7 fruit fly cellular contexts compared by ENCODE assay signal in genomic region chr3L:711839-712553, dm6.
A peak's percentile ranks its signal among the peaks of the same experiment; 100 is the strongest.
TF ChIP-seq lines count a peak whose summit lies in the region.

TSS of gene CG13896 (minus strand) at chr3L:711850.

- TF ChIP-seq CTCF in S2 (optimal IDR thresholded peaks at IDR 0.05; lab: Kevin White, UChicago) = peak; percentile 95 to 99
- TF ChIP-seq CTCF in whole organism, embryonic (GFP tag; optimal IDR thresholded peaks at IDR 0.05; lab: Kevin White, UChicago) = peak; percentile 100

TF ChIP-seq in whole organism, 6 proteins besides CTCF, POLR2A, EP300 and RAD21:
- no peak for TF ChIP-seq psq (optimal IDR thresholded peaks at IDR 0.05; lab: Kevin White, UChicago)
- TF ChIP-seq EcR (GFP tag; optimal IDR thresholded peaks at IDR 0.05; lab: Kevin White, UChicago) = no peak
- TF ChIP-seq usp (GFP tag; optimal IDR thresholded peaks at IDR 0.05; lab: Kevin White, UChicago) = no peak
- TF ChIP-seq Dll (optimal IDR thresholded peaks at IDR 0.05; lab: Kevin White, UChicago) = no peak
- no peak for TF ChIP-seq pan (optimal IDR thresholded peaks at IDR 0.05; lab: Kevin White, UChicago)
- peak; percentile 1 for TF ChIP-seq CG8478 (optimal IDR thresholded peaks at IDR 0.05; lab: Kevin White, UChicago)

TF ChIP-seq in whole organism, adult, 20 proteins besides CTCF, POLR2A, EP300 and RAD21 (continues in another document):
- TF ChIP-seq CG1620 (GFP tag; optimal IDR thresholded peaks at IDR 0.05; lab: Kevin White, UChicago) = peak; percentile 91
- peak; percentile 50 for TF ChIP-seq CG11617 (GFP tag; optimal IDR thresholded peaks at IDR 0.05; lab: Kevin White, UChicago)
- peak; percentile 25 for TF ChIP-seq tj (GFP tag; optimal IDR thresholded peaks at IDR 0.05; lab: Kevin White, UChicago)
- TF ChIP-seq bab1 (GFP tag; optimal IDR thresholded peaks at IDR 0.05; lab: Kevin White, UChicago) = peak; percentile 83
- peak; percentile 25 for TF ChIP-seq CG14711 (tag; optimal IDR thresholded peaks at IDR 0.05; lab: Kevin White, UChicago)
- peak; percentile 72 for TF ChIP-seq ovo (GFP tag; optimal IDR thresholded peaks at IDR 0.05; lab: Kevin White, UChicago)
- no peak for TF ChIP-seq cic (GFP tag; optimal IDR thresholded peaks at IDR 0.05; lab: Kevin White, UChicago)
- TF ChIP-seq pad (GFP tag; optimal IDR thresholded peaks at IDR 0.05; lab: Kevin White, UChicago) = peak; percentile 69
- TF ChIP-seq CG12768 (GFP tag; optimal IDR thresholded peaks at IDR 0.05; lab: Kevin White, UChicago) = no peak
- peak; percentile 70 for TF ChIP-seq CG7101 (tag; optimal IDR thresholded peaks at IDR 0.05; lab: Kevin White, UChicago)
- TF ChIP-seq toe (GFP tag; optimal IDR thresholded peaks at IDR 0.05; lab: Kevin White, UChicago) = peak; percentile 79
- TF ChIP-seq cnc (optimal IDR thresholded peaks at IDR 0.05; lab: Kevin White, UChicago) = no peak
- peak; percentile 75 for TF ChIP-seq CG5204 (GFP tag; optimal IDR thresholded peaks at IDR 0.05; lab: Kevin White, UChicago)
- peak; percentile 42 for TF ChIP-seq CG7045 (GFP tag; optimal IDR thresholded peaks at IDR 0.05; lab: Kevin White, UChicago)
- peak; percentile 49 for TF ChIP-seq CG33017 (tag; optimal IDR thresholded peaks at IDR 0.05; lab: Kevin White, UChicago)
- TF ChIP-seq kay (GFP tag; lab: Kevin White, UChicago; ENCODE audit: borderline replicate concordance) = no peak
- peak; percentile 77 for TF ChIP-seq Mnt (GFP tag; optimal IDR thresholded peaks at IDR 0.05; lab: Kevin White, UChicago)

TF ChIP-seq in whole organism, embryonic, 481 proteins besides CTCF, POLR2A, EP300 and RAD21 (continues in another document):
- TF ChIP-seq CG2202 (tag; optimal IDR thresholded peaks at IDR 0.05; lab: Kevin White, UChicago) = peak; percentile 53
- peak; percentile 70 for TF ChIP-seq bbx (GFP tag; IDR thresholded peaks at IDR 0.05; lab: Robert Waterston, UW; ENCODE audit: partially characterized antibody)
- TF ChIP-seq CG3838 (GFP tag; optimal IDR thresholded peaks at IDR 0.05; lab: Kevin White, UChicago) = peak; percentile 63
- TF ChIP-seq jigr1 (GFP tag; IDR thresholded peaks at IDR 0.05; lab: Robert Waterston, UW) = 0 out of 3 replicates have a peak, but pooled peaks have one; percentile 38
- TF ChIP-seq grau (tag; optimal IDR thresholded peaks at IDR 0.05; lab: Kevin White, UChicago) = peak; percentile 87
- peak; percentile 80 for TF ChIP-seq Ets97D (GFP tag; optimal IDR thresholded peaks at IDR 0.05; lab: Kevin White, UChicago)
- TF ChIP-seq Xbp1 (GFP tag; optimal IDR thresholded peaks at IDR 0.05; lab: Kevin White, UChicago) = peak; percentile 97
- TF ChIP-seq CG7786 (GFP tag; optimal IDR thresholded peaks at IDR 0.05; lab: Kevin White, UChicago) = peak; percentile 85
- peak; percentile 78 for TF ChIP-seq fu2 (GFP tag; optimal IDR thresholded peaks at IDR 0.05; lab: Kevin White, UChicago)
- peak; percentile 94 for TF ChIP-seq Hsf (GFP tag; optimal IDR thresholded peaks at IDR 0.05; lab: Kevin White, UChicago)
- peak; percentile 93 for TF ChIP-seq Hr3 (GFP tag; optimal IDR thresholded peaks at IDR 0.05; lab: Kevin White, UChicago)
- TF ChIP-seq CG7839 (tag; optimal IDR thresholded peaks at IDR 0.05; lab: Kevin White, UChicago) = peak; percentile 86
- peak; percentile 57 for TF ChIP-seq eyg (GFP tag; optimal IDR thresholded peaks at IDR 0.05; lab: Kevin White, UChicago)
- no peak for TF ChIP-seq C15 (GFP tag; IDR thresholded peaks at IDR 0.05; lab: Robert Waterston, UW)
- TF ChIP-seq CG43689 (GFP tag; IDR thresholded peaks at IDR 0.05; lab: Robert Waterston, UW) = peak; percentile 30; the same call in 1 of the 2 replicates
- peak; percentile 99 for TF ChIP-seq Med (GFP tag; lab: Kevin White, UChicago)
- TF ChIP-seq CG33213 (GFP tag; optimal IDR thresholded peaks at IDR 0.05; lab: Kevin White, UChicago) = peak; percentile 91

TF ChIP-seq in whole organism, prepupa, 60 proteins besides CTCF, POLR2A, EP300 and RAD21 (continues in another document):
- TF ChIP-seq achi (GFP tag; optimal IDR thresholded peaks at IDR 0.05; lab: Kevin White, UChicago) = peak; percentile 72
- TF ChIP-seq dac (GFP tag; optimal IDR thresholded peaks at IDR 0.05; lab: Kevin White, UChicago) = peak; percentile 45
- TF ChIP-seq spab (GFP tag; optimal IDR thresholded peaks at IDR 0.05; lab: Kevin White, UChicago) = peak; percentile 41
- peak; percentile 63 for TF ChIP-seq CG34406 (GFP tag; optimal IDR thresholded peaks at IDR 0.05; lab: Kevin White, UChicago)
- TF ChIP-seq svp (GFP tag; lab: Kevin White, UChicago) = peak; percentile 86
- peak; percentile 74 for TF ChIP-seq Smox (GFP tag; optimal IDR thresholded peaks at IDR 0.05; lab: Kevin White, UChicago)
- TF ChIP-seq fd85E (GFP tag; optimal IDR thresholded peaks at IDR 0.05; lab: Kevin White, UChicago) = no peak
- TF ChIP-seq CG16779 (tag; optimal IDR thresholded peaks at IDR 0.05; lab: Kevin White, UChicago) = peak; percentile 51
- peak; percentile 66 for TF ChIP-seq net (GFP tag; optimal IDR thresholded peaks at IDR 0.05; lab: Kevin White, UChicago)
- TF ChIP-seq CG15336 (GFP tag; IDR thresholded peaks at IDR 0.05; lab: Robert Waterston, UW) = peak; percentile 85
- peak; percentile 92 for TF ChIP-seq Eip78C (GFP tag; lab: Kevin White, UChicago)
- peak; percentile 23 for TF ChIP-seq Blimp-1 (GFP tag; optimal IDR thresholded peaks at IDR 0.05; lab: Kevin White, UChicago)
- TF ChIP-seq Eip93F (GFP tag; optimal IDR thresholded peaks at IDR 0.05; lab: Kevin White, UChicago) = no peak
- TF ChIP-seq Hr39 (GFP tag; optimal IDR thresholded peaks at IDR 0.05; lab: Kevin White, UChicago) = peak; percentile 90
- peak; percentile 79 for TF ChIP-seq Sox102F (GFP tag; optimal IDR thresholded peaks at IDR 0.05; lab: Kevin White, UChicago)
- peak; percentile 3 for TF ChIP-seq fd59A (GFP tag; optimal IDR thresholded peaks at IDR 0.05; lab: Kevin White, UChicago)
- TF ChIP-seq CG4318 (GFP tag; optimal IDR thresholded peaks at IDR 0.05; lab: Kevin White, UChicago) = no peak
- peak; percentile 49 for TF ChIP-seq Ets21C (GFP tag; optimal IDR thresholded peaks at IDR 0.05; lab: Kevin White, UChicago)
- TF ChIP-seq Ets96B (tag; optimal IDR thresholded peaks at IDR 0.05; lab: Kevin White, UChicago) = peak; percentile 71

TF ChIP-seq in whole organism, pupa, 21 proteins besides CTCF, POLR2A, EP300 and RAD21 (continues in another document):
- TF ChIP-seq CG8159 (tag; optimal IDR thresholded peaks at IDR 0.05; lab: Kevin White, UChicago) (peak; percentile 67), Pif1A (GFP tag; optimal IDR thresholded peaks at IDR 0.05; lab: Kevin White, UChicago) (peak; percentile 65), CG13204 (GFP tag; optimal IDR thresholded peaks at IDR 0.05; lab: Kevin White, UChicago) (peak; percentile 29), CG17806 (tag; optimal IDR thresholded peaks at IDR 0.05; lab: Kevin White, UChicago) (peak; percentile 62), CG8301 (tag; optimal IDR thresholded peaks at IDR 0.05; lab: Kevin White, UChicago) (peak; percentile 57), Snoo (tag; optimal IDR thresholded peaks at IDR 0.05; lab: Kevin White, UChicago) (peak; percentile 63), CG12605 (GFP tag; IDR thresholded peaks at IDR 0.05; lab: Robert Waterston, UW) (peak; percentile 64), Pif1B (GFP tag; optimal IDR thresholded peaks at IDR 0.05; lab: Kevin White, UChicago) (peak; percentile 63), CG9948 (tag; optimal IDR thresholded peaks at IDR 0.05; lab: Kevin White, UChicago) (peak; percentile 49), rn (GFP tag; IDR thresholded peaks at IDR 0.05; lab: Robert Waterston, UW) (no peak; the same call in 1 of the 2 replicates), CG14655 (GFP tag; optimal IDR thresholded peaks at IDR 0.05; lab: Kevin White, UChicago) (peak; percentile 73), CG10348 (GFP tag; IDR thresholded peaks at IDR 0.05; lab: Robert Waterston, UW) (no peak), CG4496 (GFP tag; IDR thresholded peaks at IDR 0.05; lab: Robert Waterston, UW) (peak; percentile 64; the same call in 2 of the 3 replicates), CG15710 (tag; optimal IDR thresholded peaks at IDR 0.05; lab: Kevin White, UChicago) (peak; percentile 34), CG34367 (tag; optimal IDR thresholded peaks at IDR 0.05; lab: Kevin White, UChicago) (peak; percentile 55), gl (tag; optimal IDR thresholded peaks at IDR 0.05; lab: Kevin White, UChicago) (no peak), D1 (tag; optimal IDR thresholded peaks at IDR 0.05; lab: Kevin White, UChicago) (peak; percentile 40), fd96Ca (GFP tag; IDR thresholded peaks at IDR 0.05; lab: Robert Waterston, UW) (peak; percentile 62; the same call in 1 of the 3 replicates), CG32121 (GFP tag; IDR thresholded peaks at IDR 0.05; lab: Robert Waterston, UW) (peak; percentile 71; the same call in 1 of the 2 replicates)

TF ChIP-seq in whole organism, wandering third instar larva, 38 proteins besides CTCF, POLR2A, EP300 and RAD21 (continues in another document):
- TF ChIP-seq sage (GFP tag; optimal IDR thresholded peaks at IDR 0.05; lab: Kevin White, UChicago) (no peak), Hr78 (GFP tag; optimal IDR thresholded peaks at IDR 0.05; lab: Kevin White, UChicago) (no peak), br (GFP tag; optimal IDR thresholded peaks at IDR 0.05; lab: Kevin White, UChicago) (peak; percentile 86), fru (GFP tag; optimal IDR thresholded peaks at IDR 0.05; lab: Kevin White, UChicago) (peak; percentile 87), h (GFP tag; optimal IDR thresholded peaks at IDR 0.05; lab: Kevin White, UChicago) (peak; percentile 89), Hnf4 (GFP tag; optimal IDR thresholded peaks at IDR 0.05; lab: Kevin White, UChicago) (peak; percentile 93), dl (GFP tag; optimal IDR thresholded peaks at IDR 0.05; lab: Kevin White, UChicago; ENCODE audit: insufficient read depth in 1 of 2, partially characterized antibody in 2 of 2) (no peak), Sp1 (GFP tag; optimal IDR thresholded peaks at IDR 0.05; lab: Kevin White, UChicago) (peak; percentile 32), CG9705 (GFP tag; optimal IDR thresholded peaks at IDR 0.05; lab: Kevin White, UChicago) (peak; percentile 44), rgr (GFP tag; optimal IDR thresholded peaks at IDR 0.05; lab: Kevin White, UChicago) (peak; percentile 91), usp (GFP tag; optimal IDR thresholded peaks at IDR 0.05; lab: Kevin White, UChicago) (no peak), woc (GFP tag; optimal IDR thresholded peaks at IDR 0.05; lab: Kevin White, UChicago) (peak; percentile 64), CG32264 (GFP tag; optimal IDR thresholded peaks at IDR 0.05; lab: Kevin White, UChicago) (no peak), foxo (GFP tag; optimal IDR thresholded peaks at IDR 0.05; lab: Kevin White, UChicago) (peak in 1 of 2 experiments; percentile 94), brk (GFP tag; optimal IDR thresholded peaks at IDR 0.05; lab: Kevin White, UChicago) (peak; percentile 68), lola (GFP tag; optimal IDR thresholded peaks at IDR 0.05; lab: Kevin White, UChicago) (no peak), psq (GFP tag; optimal IDR thresholded peaks at IDR 0.05; lab: Kevin White, UChicago) (peak; percentile 71), HLH106 (tag; optimal IDR thresholded peaks at IDR 0.05; lab: Kevin White, UChicago) (peak; percentile 73), Abd-B (GFP tag; optimal IDR thresholded peaks at IDR 0.05; lab: Kevin White, UChicago) (no peak), OdsH (GFP tag; optimal IDR thresholded peaks at IDR 0.05; lab: Kevin White, UChicago) (peak; percentile 86), Dif (GFP tag; optimal IDR thresholded peaks at IDR 0.05; lab: Kevin White, UChicago; ENCODE audit: partially characterized antibody) (no peak)
